6 worm cellular contexts compared by ENCODE assay signal in genomic region chrIV:12113056-12113455, ce11.
TF ChIP-seq lines count a peak whose summit lies in the region.

No protein-coding gene starts in this region.

TF ChIP-seq in whole organism, L1 larva, 84 proteins besides CTCF, POLR2A, EP300 and RAD21 (continues in another document):
- TF ChIP-seq snpc-4 (tag; optimal IDR thresholded peaks at IDR 0.05; lab: Kevin White, UChicago): no peak
- TF ChIP-seq ceh-8 (GFP tag; optimal IDR thresholded peaks at IDR 0.05; lab: Kevin White, UChicago): no peak
- peak; percentile 34 for TF ChIP-seq unc-130 (tag; optimal IDR thresholded peaks at IDR 0.05; lab: Kevin White, UChicago)
- no peak for TF ChIP-seq alr-1 (tag; optimal IDR thresholded peaks at IDR 0.05; lab: Kevin White, UChicago; ENCODE audit: borderline replicate concordance)
- peak; percentile 82 for TF ChIP-seq lin-14 (GFP tag; optimal IDR thresholded peaks at IDR 0.05; lab: Kevin White, UChicago)
- no peak for TF ChIP-seq sox-4 (tag; optimal IDR thresholded peaks at IDR 0.05; lab: Kevin White, UChicago)
- TF ChIP-seq C04F5.9 (tag; optimal IDR thresholded peaks at IDR 0.05; lab: Kevin White, UChicago): no peak
- no peak for TF ChIP-seq zip-4 (GFP tag; optimal IDR thresholded peaks at IDR 0.05; lab: Kevin White, UChicago)
- TF ChIP-seq lin-13 (GFP tag; optimal IDR thresholded peaks at IDR 0.05; lab: Kevin White, UChicago): no peak
- no peak for TF ChIP-seq aly-2 (tag; optimal IDR thresholded peaks at IDR 0.05; lab: Kevin White, UChicago)
- no peak for TF ChIP-seq C34B4.2 (tag; optimal IDR thresholded peaks at IDR 0.05; lab: Kevin White, UChicago)
- TF ChIP-seq lin-15B (tag; optimal IDR thresholded peaks at IDR 0.05; lab: Kevin White, UChicago): no peak
- TF ChIP-seq F16B12.6 (tag; optimal IDR thresholded peaks at IDR 0.05; lab: Kevin White, UChicago): no peak
- TF ChIP-seq mep-1 (tag; optimal IDR thresholded peaks at IDR 0.05; lab: Kevin White, UChicago): peak; percentile 8
- TF ChIP-seq grh-1 (GFP tag; IDR thresholded peaks at IDR 0.05; lab: Robert Waterston, UW): no peak
- no peak for TF ChIP-seq zag-1 (tag; optimal IDR thresholded peaks at IDR 0.05; lab: Kevin White, UChicago)

TF ChIP-seq in whole organism, L2 larva, 48 proteins besides CTCF, POLR2A, EP300 and RAD21 (continues in another document):
- TF ChIP-seq ama-1 (optimal IDR thresholded peaks at IDR 0.05; lab: Kevin White, UChicago) (no peak), nhr-25 (tag; optimal IDR thresholded peaks at IDR 0.05; lab: Kevin White, UChicago) (no peak), nhr-129 (tag; optimal IDR thresholded peaks at IDR 0.05; lab: Kevin White, UChicago) (peak; percentile 94), nhr-10 (tag; optimal IDR thresholded peaks at IDR 0.05; lab: Kevin White, UChicago) (no peak), lin-11 (tag; optimal IDR thresholded peaks at IDR 0.05; lab: Kevin White, UChicago) (no peak), C34F6.9 (tag; optimal IDR thresholded peaks at IDR 0.05; lab: Kevin White, UChicago) (peak; percentile 35), mab-5 (tag; optimal IDR thresholded peaks at IDR 0.05; lab: Kevin White, UChicago) (no peak), ztf-1 (GFP tag; conservative IDR thresholded peaks at IDR 0.05; lab: Robert Waterston, UW) (no peak), sma-3 (GFP tag; optimal IDR thresholded peaks at IDR 0.05; lab: Kevin White, UChicago) (no peak), ceh-16 (tag; optimal IDR thresholded peaks at IDR 0.05; lab: Kevin White, UChicago) (no peak), lsy-2 (tag; optimal IDR thresholded peaks at IDR 0.05; lab: Kevin White, UChicago) (peak in 1 of 2 experiments; percentile 23), F13H6.1 (tag; optimal IDR thresholded peaks at IDR 0.05; lab: Kevin White, UChicago) (peak; percentile 63), unc-62 (GFP tag; optimal IDR thresholded peaks at IDR 0.05; lab: Kevin White, UChicago) (no peak), peb-1 (tag; optimal IDR thresholded peaks at IDR 0.05; lab: Kevin White, UChicago) (no peak), mdl-1 (tag; optimal IDR thresholded peaks at IDR 0.05; lab: Kevin White, UChicago) (no peak), ztf-4 (tag; optimal IDR thresholded peaks at IDR 0.05; lab: Kevin White, UChicago) (no peak)

TF ChIP-seq in whole organism, L3 larva, 47 proteins besides CTCF, POLR2A, EP300 and RAD21:
- TF ChIP-seq lin-15B (tag; optimal IDR thresholded peaks at IDR 0.05; lab: Kevin White, UChicago): no peak
- peak; percentile 17 for TF ChIP-seq nfya-1 (tag; optimal IDR thresholded peaks at IDR 0.05; lab: Kevin White, UChicago; ENCODE audit: insufficient read depth)
- TF ChIP-seq nhr-77 (tag; optimal IDR thresholded peaks at IDR 0.05; lab: Kevin White, UChicago): no peak
- no peak for TF ChIP-seq tbx-2 (tag; optimal IDR thresholded peaks at IDR 0.05; lab: Kevin White, UChicago)
- peak; percentile 43 for TF ChIP-seq egl-5 (tag; optimal IDR thresholded peaks at IDR 0.05; lab: Kevin White, UChicago)

TF ChIP-seq in whole organism, L4 larva, 104 proteins besides CTCF, POLR2A, EP300 and RAD21:
- TF ChIP-seq nhr-237 (tag; optimal IDR thresholded peaks at IDR 0.05; lab: Kevin White, UChicago): no peak
- TF ChIP-seq hlh-11 (tag; optimal IDR thresholded peaks at IDR 0.05; lab: Kevin White, UChicago): peak; percentile 42
- TF ChIP-seq hlh-30 (tag; optimal IDR thresholded peaks at IDR 0.05; lab: Kevin White, UChicago; ENCODE audit: insufficient read depth): peak; percentile 56
- peak in 1 of 2 experiments; percentile 10 for TF ChIP-seq unc-62 (GFP tag; optimal IDR thresholded peaks at IDR 0.05 in 1 of 2; lab: Kevin White, UChicago)
- no peak for TF ChIP-seq unc-62 (tag; optimal IDR thresholded peaks at IDR 0.05; lab: Kevin White, UChicago)
- peak in 1 of 2 experiments; percentile 21 for TF ChIP-seq daf-16 (GFP tag; optimal IDR thresholded peaks at IDR 0.05; lab: Kevin White, UChicago)
- no peak for TF ChIP-seq daf-16 (tag; optimal IDR thresholded peaks at IDR 0.05; lab: Kevin White, UChicago)
- TF ChIP-seq Y5F2A.4 (GFP tag; optimal IDR thresholded peaks at IDR 0.05; lab: Kevin White, UChicago): no peak

TF ChIP-seq in whole organism, late embryonic, 69 proteins besides CTCF, POLR2A, EP300 and RAD21:
- TF ChIP-seq elt-2 (tag; optimal IDR thresholded peaks at IDR 0.05; lab: Kevin White, UChicago) (no peak), hlh-30 (tag; optimal IDR thresholded peaks at IDR 0.05; lab: Kevin White, UChicago; ENCODE audit: insufficient read depth) (no peak), ceh-18 (tag; optimal IDR thresholded peaks at IDR 0.05; lab: Kevin White, UChicago) (peak; percentile 62), zip-5 (tag; optimal IDR thresholded peaks at IDR 0.05; lab: Kevin White, UChicago) (no peak)

TF ChIP-seq in whole organism, mixed stage, embryonic, 35 proteins besides CTCF, POLR2A, EP300 and RAD21:
- no peak for TF ChIP-seq lsy-2 (tag; optimal IDR thresholded peaks at IDR 0.05; lab: Kevin White, UChicago)
- no peak for TF ChIP-seq tbx-8 (GFP tag; optimal IDR thresholded peaks at IDR 0.05; lab: Kevin White, UChicago)
- peak; percentile 43 for TF ChIP-seq unc-120 (tag; optimal IDR thresholded peaks at IDR 0.05; lab: Kevin White, UChicago; ENCODE audit: poor library complexity, severe bottlenecking)
- no peak for TF ChIP-seq drap-1 (GFP tag; optimal IDR thresholded peaks at IDR 0.05; lab: Kevin White, UChicago)
- TF ChIP-seq snpc-4 (tag; optimal IDR thresholded peaks at IDR 0.05; lab: Kevin White, UChicago): no peak
- TF ChIP-seq ham-2 (GFP tag; optimal IDR thresholded peaks at IDR 0.05; lab: Kevin White, UChicago): no peak
- TF ChIP-seq hlh-1 (tag; optimal IDR thresholded peaks at IDR 0.05; lab: Kevin White, UChicago): peak; percentile 23

Comparison
In these comparisons a context has a peak if more than half of its experiments do, and no peak if none do; other contexts are left out.
1. Of the 29 proteins assayed by ChIP-seq in both whole organism, L4 larva and whole organism, L1 larva: peak only in whole organism, L4 larva: none; only in whole organism, L1 larva: lsy-2, mep-1 and unc-130; in both: none; in neither: 24; mixed calls (peak in some experiments, not most) for 2.